Fruit fly (Drosophila melanogaster) whole organism, prepupa: ENCODE measurements around the gene snRNP-U1-70K.

Experiments used
- CG1621 ChIP-seq: fragments of 200-800 bp; sonication (Bioruptor generic); optimal IDR thresholded peaks from 3 replicates; lab custom pipeline; 2018; ENCODE audit warnings: missing biosample characterization, mild to moderate bottlenecking, missing genetic modification characterization
- Eip75B ChIP-seq: fragments of 200-800 bp; sonication (Bioruptor generic); optimal IDR thresholded peaks from 3 replicates; lab custom pipeline; 2016; ENCODE audit warnings: missing biosample characterization, missing genetic modification characterization
- Eip78C ChIP-seq: fragments of 200-800 bp; sonication (Bioruptor generic); peaks from one replicate; lab custom pipeline; 2016; ENCODE audit warnings: missing biosample characterization, missing genetic modification characterization
- Eip93F ChIP-seq: fragments of 200-800 bp; sonication (Bioruptor generic); optimal IDR thresholded peaks from 2 replicates; lab custom pipeline; 2016; ENCODE audit warnings: missing biosample characterization, mild to moderate bottlenecking, missing genetic modification characterization
- svp ChIP-seq: fragments of 200-800 bp; sonication (Bioruptor generic); peaks from one replicate; lab custom pipeline; 2016; ENCODE audit warnings: missing biosample characterization, missing genetic modification characterization
- vri ChIP-seq: fragments of 200-800 bp; sonication (Bioruptor generic); optimal IDR thresholded peaks from 3 replicates; lab custom pipeline; 2016; ENCODE audit warnings: missing biosample characterization, mild to moderate bottlenecking, missing genetic modification characterization

snRNP-U1-70K gene

dm6 chr2L:6919850-6920660 lies 51.5 kb downstream of the snRNP-U1-70K start, which contains the start of gene x16:
TSS of gene x16 (minus strand) at chr2L:6920210.
- TF ChIP-seq vri (no peak), CG1621 (peak; percentile 28), Eip93F (GFP tag; lab: Kevin White, UChicago) (no peak), svp (GFP tag; lab: Kevin White, UChicago) (peak; percentile 63), Eip78C (GFP tag; lab: Kevin White, UChicago) (peak; percentile 31)

- TF ChIP-seq CG1621 (peak; percentile 67), Eip75B (GFP tag; lab: Kevin White, UChicago) (no peak)
Observed at dm6 chr2L:6919203-6919849, 52.2 kb downstream of the snRNP-U1-70K start.
